Fruit fly (Drosophila melanogaster) whole organism, adult: ENCODE measurements around the gene CG9135.

Experiments
- CG11617 ChIP-seq: fragments of 200-800 bp; sonication (Bioruptor generic); optimal IDR thresholded peaks from 2 replicates; lab custom pipeline; 2017; ENCODE audit warnings: mild to moderate bottlenecking, missing biosample characterization, missing genetic modification reagents, missing genetic modification characterization
- CG12768 ChIP-seq: fragments of 200-800 bp; sonication (Bioruptor generic); optimal IDR thresholded peaks from 2 replicates; lab custom pipeline; 2017; ENCODE audit warnings: missing biosample characterization, missing genetic modification characterization, mild to moderate bottlenecking, moderate library complexity, missing genetic modification reagents
- CG14711 ChIP-seq: fragments of 200-800 bp; sonication (Bioruptor generic); optimal IDR thresholded peaks from 2 replicates; lab custom pipeline; 2018; ENCODE audit warnings: missing biosample characterization, mild to moderate bottlenecking, missing genetic modification characterization, moderate library complexity
- CG1620 ChIP-seq: fragments of 200-800 bp; sonication (Bioruptor generic); optimal IDR thresholded peaks from 2 replicates; lab custom pipeline; 2016; ENCODE audit warnings: missing biosample characterization, missing genetic modification characterization
- CG33017 ChIP-seq: fragments of 200-800 bp; sonication (Bioruptor generic); optimal IDR thresholded peaks from 2 replicates; lab custom pipeline; 2018; ENCODE audit warnings: missing biosample characterization, mild to moderate bottlenecking, missing genetic modification characterization, moderate library complexity
- CG5204 ChIP-seq: fragments of 200-800 bp; sonication (Bioruptor generic); optimal IDR thresholded peaks from 2 replicates; lab custom pipeline; 2016; ENCODE audit warnings: missing biosample characterization, missing genetic modification characterization
- CG7045 ChIP-seq: fragments of 200-800 bp; sonication (Bioruptor generic); optimal IDR thresholded peaks from 2 replicates; lab custom pipeline; 2017; ENCODE audit warnings: missing biosample characterization, mild to moderate bottlenecking, missing genetic modification characterization
- CG7101 ChIP-seq: fragments of 200-800 bp; sonication (Bioruptor generic); optimal IDR thresholded peaks from 2 replicates; lab custom pipeline; 2018; ENCODE audit warnings: missing biosample characterization, mild to moderate bottlenecking, missing genetic modification characterization, moderate library complexity
- Clk ChIP-seq: fragments of 200-800 bp; sonication (Bioruptor generic); optimal IDR thresholded peaks from 2 replicates; lab custom pipeline; 2017; ENCODE audit warnings: missing biosample characterization, missing genetic modification characterization
- Crg-1 ChIP-seq: fragments of 200-800 bp; sonication (Bioruptor generic); optimal IDR thresholded peaks from 2 replicates; lab custom pipeline; 2016; ENCODE audit warnings: missing biosample characterization, missing genetic modification characterization
- Hr96 ChIP-seq: fragments of 200-800 bp; sonication (Bioruptor generic); optimal IDR thresholded peaks from 2 replicates; lab custom pipeline; 2016; ENCODE audit warnings: missing biosample characterization, missing genetic modification characterization
- Mnt ChIP-seq: fragments of 200-800 bp; sonication (Bioruptor generic); optimal IDR thresholded peaks from 2 replicates; lab custom pipeline; 2016; ENCODE audit warnings: missing biosample characterization, mild to moderate bottlenecking, missing genetic modification characterization
- bab1 ChIP-seq: fragments of 200-800 bp; sonication (Bioruptor generic); optimal IDR thresholded peaks from 3 replicates; lab custom pipeline; 2019; ENCODE audit warnings: missing biosample characterization, mild to moderate bottlenecking, missing genetic modification characterization, moderate library complexity
- cic ChIP-seq: fragments of 200-800 bp; sonication (Bioruptor generic); optimal IDR thresholded peaks from 2 replicates; lab custom pipeline; 2017; ENCODE audit warnings: missing biosample characterization, mild to moderate bottlenecking, missing genetic modification characterization, moderate library complexity
- cnc ChIP-seq, 2 experiments: fragments of >200 bp; optimal IDR thresholded peaks; 2 replicates each; lab custom pipeline; 2017
- kay ChIP-seq: fragments of 200-800 bp; sonication (Bioruptor generic); peaks from one replicate; lab custom pipeline; 2016; ENCODE audit warnings: missing biosample characterization, missing genetic modification characterization, borderline replicate concordance
- ovo ChIP-seq: fragments of 200-800 bp; sonication (Bioruptor generic); optimal IDR thresholded peaks from 2 replicates; lab custom pipeline; 2016; ENCODE audit warnings: missing biosample characterization, missing genetic modification characterization
- pad ChIP-seq: fragments of 200-800 bp; sonication (Bioruptor generic); optimal IDR thresholded peaks from 3 replicates; lab custom pipeline; 2017; ENCODE audit warnings: missing biosample characterization, missing genetic modification characterization, mild to moderate bottlenecking, moderate library complexity, missing genetic modification reagents
- tj ChIP-seq: fragments of 200-800 bp; sonication (Bioruptor generic); optimal IDR thresholded peaks from 3 replicates; lab custom pipeline; 2017; ENCODE audit warnings: missing biosample characterization, mild to moderate bottlenecking, missing genetic modification characterization, moderate library complexity
- toe ChIP-seq: fragments of 200-800 bp; sonication (Bioruptor generic); optimal IDR thresholded peaks from 2 replicates; lab custom pipeline; 2016; ENCODE audit warnings: missing biosample characterization, missing genetic modification characterization

The CG9135 gene

DNA sequence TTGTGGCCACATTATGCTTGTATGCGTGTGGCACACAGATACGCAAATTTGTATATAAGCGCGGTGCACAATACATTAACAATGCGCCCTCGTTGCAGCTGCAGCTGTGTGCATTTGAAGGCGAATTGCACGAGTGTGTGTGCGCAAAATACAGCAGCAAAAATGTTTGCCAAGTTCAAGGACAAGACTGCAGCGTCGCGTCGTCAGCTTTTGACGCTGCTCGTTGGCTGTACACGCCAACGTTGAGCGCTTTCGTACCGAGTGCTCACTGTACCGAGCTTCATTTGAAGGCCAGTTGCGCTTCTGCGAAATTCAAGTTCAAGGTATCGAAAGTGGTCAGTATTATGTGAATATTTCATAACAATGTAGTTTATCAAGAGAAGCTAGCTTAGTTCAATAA is 36.2 kb downstream of the CG9135 start:
- TF ChIP-seq CG14711 (peak; percentile 8), CG12768 (GFP tag; lab: Kevin White, UChicago) (peak; percentile 20), Clk (no peak), tj (GFP tag; lab: Kevin White, UChicago) (peak; percentile 29), bab1 (GFP tag; lab: Kevin White, UChicago) (no peak), CG7045 (no peak)

DNA sequence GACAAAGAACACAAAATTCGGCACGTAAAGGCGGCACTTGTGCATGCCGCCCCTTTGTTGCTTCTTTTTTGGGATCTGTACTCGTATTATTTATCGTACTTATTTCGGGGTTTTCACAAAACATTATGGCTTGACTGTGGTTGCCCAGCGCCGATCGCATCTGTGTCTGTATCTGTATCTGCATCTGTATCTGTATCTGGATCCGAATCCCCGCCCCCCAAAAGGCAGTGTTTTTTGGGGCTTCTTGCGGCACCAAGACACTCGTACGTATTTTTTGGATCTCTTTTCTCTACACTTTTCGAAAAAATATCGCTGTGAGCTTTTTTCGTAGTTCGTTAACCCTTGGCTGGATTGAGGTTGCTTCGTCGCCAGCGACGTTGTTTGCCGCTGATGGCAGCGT is 37.1 kb downstream of the CG9135 start:
- TF ChIP-seq cic (GFP tag; lab: Kevin White, UChicago), result no peak
- no peak for TF ChIP-seq Crg-1 (GFP tag; lab: Kevin White, UChicago)
- no peak for TF ChIP-seq ovo (GFP tag; lab: Kevin White, UChicago)
- TF ChIP-seq CG5204 (GFP tag; lab: Kevin White, UChicago), result no peak
- TF ChIP-seq Hr96, result no peak
- TF ChIP-seq CG1620 (GFP tag; lab: Kevin White, UChicago), result no peak
- no peak for TF ChIP-seq CG11617
- no peak for TF ChIP-seq CG12768 (GFP tag; lab: Kevin White, UChicago)
- TF ChIP-seq bab1 (GFP tag; lab: Kevin White, UChicago), result no peak
- no peak for TF ChIP-seq CG14711
- TF ChIP-seq cnc (optimal IDR thresholded peaks at IDR 0.05; lab: Kevin White, UChicago), result no peak
- TF ChIP-seq Mnt (GFP tag; lab: Kevin White, UChicago), result no peak
- no peak for TF ChIP-seq tj (GFP tag; lab: Kevin White, UChicago)
- TF ChIP-seq kay (GFP tag; lab: Kevin White, UChicago), result no peak

dm6 chr2L:6088371-6089365 is 38.1 kb downstream of the CG9135 start:
- TF ChIP-seq CG11617 (peak; percentile 69), toe (no peak), tj (GFP tag; lab: Kevin White, UChicago) (peak; percentile 85), cic (GFP tag; lab: Kevin White, UChicago) (peak; percentile 99), Mnt (GFP tag; lab: Kevin White, UChicago) (peak; percentile 99), ovo (GFP tag; lab: Kevin White, UChicago) (peak; percentile 63), CG12768 (GFP tag; lab: Kevin White, UChicago) (peak; percentile 88), kay (GFP tag; lab: Kevin White, UChicago) (peak; percentile 100), CG7045 (peak; percentile 47), pad (GFP tag; lab: Kevin White, UChicago) (peak; percentile 54), CG7101 (tag; lab: Kevin White, UChicago) (peak; percentile 66), cnc (optimal IDR thresholded peaks at IDR 0.05; lab: Kevin White, UChicago) (peak; percentile 91 to 93), Hr96 (peak; percentile 52), Clk (peak; percentile 47), Crg-1 (GFP tag; lab: Kevin White, UChicago) (peak; percentile 49), CG33017 (peak; percentile 48), CG14711 (no peak), bab1 (GFP tag; lab: Kevin White, UChicago) (peak; percentile 79), CG1620 (GFP tag; lab: Kevin White, UChicago) (peak; percentile 19), CG5204 (GFP tag; lab: Kevin White, UChicago) (no peak)

dm6 chr2L:6089604-6090198 is 39.1 kb downstream of the CG9135 start:
- TF ChIP-seq Mnt (GFP tag; lab: Kevin White, UChicago), result no peak
- TF ChIP-seq CG33017, result no peak
- peak; percentile 99 for TF ChIP-seq cic (GFP tag; lab: Kevin White, UChicago)
- no peak for TF ChIP-seq toe

DNA sequence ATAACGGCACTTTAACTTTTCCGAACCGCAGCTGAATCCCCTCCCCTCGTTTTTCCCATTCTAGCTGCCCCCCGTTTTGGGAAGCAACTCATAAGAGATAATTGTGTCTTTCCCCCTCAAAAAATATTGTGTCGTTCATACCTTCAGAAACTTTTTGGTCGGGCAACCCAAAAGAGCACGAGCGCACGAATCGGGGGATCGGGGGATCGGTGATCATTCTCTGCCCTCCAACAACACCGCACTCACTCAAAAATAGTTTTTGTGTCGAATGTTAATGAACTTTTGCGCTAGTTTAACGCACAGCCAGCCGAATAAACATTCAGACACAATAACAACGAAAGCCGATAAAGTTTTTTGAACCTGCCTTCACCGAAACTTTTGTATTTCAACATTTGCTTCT is 39.8 kb downstream of the CG9135 start:
- no peak for TF ChIP-seq toe
- no peak for TF ChIP-seq Clk
- TF ChIP-seq pad (GFP tag; lab: Kevin White, UChicago), result no peak
- TF ChIP-seq CG33017, result no peak
- no peak for TF ChIP-seq CG7045
- TF ChIP-seq CG5204 (GFP tag; lab: Kevin White, UChicago), result no peak
- no peak for TF ChIP-seq Crg-1 (GFP tag; lab: Kevin White, UChicago)
- TF ChIP-seq CG7101 (tag; lab: Kevin White, UChicago), result no peak
- TF ChIP-seq bab1 (GFP tag; lab: Kevin White, UChicago), result no peak
- no peak for TF ChIP-seq kay (GFP tag; lab: Kevin White, UChicago)
- TF ChIP-seq tj (GFP tag; lab: Kevin White, UChicago), result no peak
- no peak for TF ChIP-seq Hr96
- no peak for TF ChIP-seq cnc (optimal IDR thresholded peaks at IDR 0.05; lab: Kevin White, UChicago)
- TF ChIP-seq CG12768 (GFP tag; lab: Kevin White, UChicago), result no peak
- no peak for TF ChIP-seq CG14711
- no peak for TF ChIP-seq CG1620 (GFP tag; lab: Kevin White, UChicago)
- no peak for TF ChIP-seq CG11617
- no peak for TF ChIP-seq ovo (GFP tag; lab: Kevin White, UChicago)
- no peak for TF ChIP-seq cic (GFP tag; lab: Kevin White, UChicago)
- no peak for TF ChIP-seq Mnt (GFP tag; lab: Kevin White, UChicago)
